Worm (Caenorhabditis elegans): ENCODE measurements around the gene del-10.

DNA sequence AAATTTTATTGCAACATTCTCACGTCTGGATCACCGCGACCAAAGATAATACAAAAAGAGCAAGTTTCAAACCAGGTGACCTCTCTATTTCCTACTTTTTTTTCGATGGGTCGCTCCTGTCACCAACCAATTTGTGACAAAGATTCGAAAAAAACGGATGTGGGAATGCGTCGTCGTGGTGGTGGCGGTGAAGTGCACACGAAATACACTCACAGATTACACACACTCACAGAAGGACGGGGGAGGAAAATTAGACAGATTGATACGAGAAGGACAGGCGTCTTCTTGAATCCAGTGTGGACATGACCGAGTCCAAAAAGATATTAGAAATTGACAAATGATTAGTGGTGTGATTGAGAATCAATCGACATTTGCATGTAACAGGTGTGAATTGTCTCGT lies 837 bp upstream of the del-10 start:
- TF ChIP-seq him-1 (tag; optimal IDR thresholded peaks at IDR 0.05) (no peak), W03F9.2 (tag; optimal IDR thresholded peaks at IDR 0.05) (no peak)
